Fruit fly (Drosophila melanogaster) whole organism, pupa: ENCODE results near the gene Prx2.

ENCODE experiments used
- CG10348 ChIP-seq: fragments of 200-800 bp; sonication (Bioruptor generic); IDR thresholded peaks from 2 replicates; pipeline ENCODE4 v1.3.6; 2022; ENCODE audit warnings: missing biosample characterization, missing genetic modification characterization
- CG12605 ChIP-seq: fragments of 200-800 bp; sonication (Bioruptor generic); IDR thresholded peaks from 2 replicates; pipeline ENCODE4 v1.3.6; 2022; ENCODE audit warnings: missing biosample characterization, missing genetic modification characterization
- CG13204 ChIP-seq: fragments of 200-800 bp; sonication (Bioruptor generic); optimal IDR thresholded peaks from 2 replicates; lab custom pipeline; 2018; ENCODE audit warnings: missing biosample characterization, mild to moderate bottlenecking, missing genetic modification characterization, moderate library complexity
- CG14655 ChIP-seq: fragments of 200-800 bp; sonication (Bioruptor generic); optimal IDR thresholded peaks from 3 replicates; lab custom pipeline; 2017; ENCODE audit warnings: mild to moderate bottlenecking, missing biosample characterization, missing genetic modification reagents, missing genetic modification characterization
- CG15710 ChIP-seq: fragments of 200-800 bp; sonication (Bioruptor generic); optimal IDR thresholded peaks from 2 replicates; lab custom pipeline; 2018; ENCODE audit warnings: missing biosample characterization, mild to moderate bottlenecking, missing genetic modification characterization, moderate library complexity
- CG17806 ChIP-seq: fragments of 200-800 bp; sonication (Bioruptor generic); optimal IDR thresholded peaks from 2 replicates; lab custom pipeline; 2018; ENCODE audit warnings: missing biosample characterization, mild to moderate bottlenecking, missing genetic modification characterization, moderate library complexity
- CG32121 ChIP-seq: fragments of 200-800 bp; sonication (Bioruptor generic); IDR thresholded peaks from 2 replicates; pipeline ENCODE4 v1.3.6; 2022; ENCODE audit warnings: missing biosample characterization, missing genetic modification characterization
- CG34367 ChIP-seq: fragments of 200-800 bp; sonication (Bioruptor generic); optimal IDR thresholded peaks from 2 replicates; lab custom pipeline; 2018; ENCODE audit warnings: missing biosample characterization, mild to moderate bottlenecking, missing genetic modification characterization
- CG4496 ChIP-seq: fragments of 200-800 bp; sonication (Bioruptor generic); IDR thresholded peaks from 3 replicates; pipeline ENCODE4 v1.3.6; 2022; ENCODE audit warnings: missing biosample characterization, missing genetic modification characterization
- CG8159 ChIP-seq: fragments of 200-800 bp; sonication (Bioruptor generic); optimal IDR thresholded peaks from 3 replicates; lab custom pipeline; 2018; ENCODE audit warnings: missing biosample characterization, mild to moderate bottlenecking, missing genetic modification characterization, moderate library complexity
- CG8301 ChIP-seq: fragments of 200-800 bp; sonication (Bioruptor generic); optimal IDR thresholded peaks from 2 replicates; lab custom pipeline; 2018; ENCODE audit warnings: missing biosample characterization, mild to moderate bottlenecking, missing genetic modification characterization
- CG9948 ChIP-seq: fragments of 200-800 bp; sonication (Bioruptor generic); optimal IDR thresholded peaks from 2 replicates; lab custom pipeline; 2018; ENCODE audit warnings: missing biosample characterization, mild to moderate bottlenecking, missing genetic modification characterization, moderate library complexity
- D1 ChIP-seq: fragments of 200-800 bp; sonication (Bioruptor generic); optimal IDR thresholded peaks from 2 replicates; lab custom pipeline; 2018; ENCODE audit warnings: missing biosample characterization, mild to moderate bottlenecking, missing genetic modification characterization, moderate library complexity
- EcR ChIP-seq: fragments of 200-800 bp; sonication (Bioruptor generic); optimal IDR thresholded peaks from 3 replicates; lab custom pipeline; 2019; ENCODE audit warnings: missing biosample characterization, missing genetic modification characterization, mild to moderate bottlenecking, moderate library complexity, missing genetic modification reagents
- Ets98B ChIP-seq: fragments of 200-800 bp; sonication (Bioruptor generic); IDR thresholded peaks from 2 replicates; pipeline ENCODE4 v1.3.6; 2022; ENCODE audit warnings: missing biosample characterization, missing genetic modification characterization
- Pif1A ChIP-seq: fragments of 200-800 bp; sonication (Bioruptor generic); optimal IDR thresholded peaks from 3 replicates; lab custom pipeline; 2016; ENCODE audit warnings: missing biosample characterization, missing genetic modification characterization
- Pif1B ChIP-seq: fragments of 200-800 bp; sonication (Bioruptor generic); optimal IDR thresholded peaks from 3 replicates; lab custom pipeline; 2016; ENCODE audit warnings: missing biosample characterization, missing genetic modification characterization
- Snoo ChIP-seq: fragments of 200-800 bp; sonication (Bioruptor generic); optimal IDR thresholded peaks from 3 replicates; lab custom pipeline; 2017; ENCODE audit warnings: missing biosample characterization, mild to moderate bottlenecking, missing genetic modification characterization, inconsistent platforms
- fd96Ca ChIP-seq: fragments of 200-800 bp; sonication (Bioruptor generic); IDR thresholded peaks from 3 replicates; pipeline ENCODE4 v1.3.6; 2022; ENCODE audit warnings: missing biosample characterization, missing genetic modification characterization
- gl ChIP-seq: fragments of 200-800 bp; sonication (Bioruptor generic); optimal IDR thresholded peaks from 2 replicates; lab custom pipeline; 2018; ENCODE audit warnings: missing biosample characterization, mild to moderate bottlenecking, missing genetic modification characterization
- rn ChIP-seq: fragments of 200-800 bp; sonication (Bioruptor generic); IDR thresholded peaks from 2 replicates; pipeline ENCODE4 v1.3.6; 2022; ENCODE audit warnings: missing biosample characterization, missing genetic modification characterization

The Prx2 gene

dm6 chrX:13283940-13284547 is 45.6 kb upstream of the Prx2 start:
- TF ChIP-seq D1 (tag; lab: Kevin White, UChicago) (peak; percentile 3), CG15710 (tag; lab: Kevin White, UChicago) (peak; percentile 38), EcR (GFP tag; lab: Kevin White, UChicago) (peak; percentile 39), CG14655 (GFP tag; lab: Kevin White, UChicago) (no peak), CG9948 (tag; lab: Kevin White, UChicago) (no peak), Pif1B (GFP tag; lab: Kevin White, UChicago) (no peak)

- TF ChIP-seq CG4496 (GFP tag; lab: Robert Waterston, UW), result 0 out of 3 replicates have a peak, but pooled peaks have one; percentile 47
- no peak for TF ChIP-seq Ets98B (GFP tag; lab: Robert Waterston, UW)
- TF ChIP-seq fd96Ca (GFP tag; lab: Robert Waterston, UW), result peak; percentile 56; the same call in 1 of the 3 replicates
- no peak for TF ChIP-seq Pif1A (GFP tag; lab: Kevin White, UChicago)
- peak; percentile 64; the same call in 1 of the 2 replicates for TF ChIP-seq CG12605 (GFP tag; lab: Robert Waterston, UW)
- TF ChIP-seq, all 21 proteins: peak for 3
Measured at dm6 chrX:13284548-13284974, 45.1 kb upstream of the Prx2 start.

dm6 chrX:13285001-13285748 is 44.4 kb upstream of the Prx2 start, which contains the start of the genes HDAC4 and CG15743:
Gene HDAC4, minus strand, starts transcription at chrX:13285632.
Gene CG15743, plus strand, starts transcription at chrX:13285707.
- no peak for TF ChIP-seq fd96Ca (GFP tag; lab: Robert Waterston, UW)
- no peak for TF ChIP-seq Pif1A (GFP tag; lab: Kevin White, UChicago)
- TF ChIP-seq CG12605 (GFP tag; lab: Robert Waterston, UW), result peak; percentile 48; the same call in 1 of the 2 replicates
- TF ChIP-seq CG17806 (tag; lab: Kevin White, UChicago), result no peak
- peak; percentile 10 for TF ChIP-seq CG34367
- peak; percentile 15 for TF ChIP-seq CG8159 (tag; lab: Kevin White, UChicago)

dm6 chrX:13285749-13286336 is 43.8 kb upstream of the Prx2 start:
- TF ChIP-seq Pif1B (GFP tag; lab: Kevin White, UChicago) (no peak), CG10348 (no peak), EcR (GFP tag; lab: Kevin White, UChicago) (no peak), CG15710 (tag; lab: Kevin White, UChicago) (no peak), CG8159 (tag; lab: Kevin White, UChicago) (no peak), CG32121 (no peak), gl (tag; lab: Kevin White, UChicago) (no peak), CG12605 (GFP tag; lab: Robert Waterston, UW) (no peak), CG13204 (GFP tag; lab: Kevin White, UChicago) (no peak), CG17806 (tag; lab: Kevin White, UChicago) (no peak), fd96Ca (GFP tag; lab: Robert Waterston, UW) (no peak), CG14655 (GFP tag; lab: Kevin White, UChicago) (no peak), rn (GFP tag; lab: Robert Waterston, UW) (no peak), Snoo (tag; lab: Kevin White, UChicago) (no peak), D1 (tag; lab: Kevin White, UChicago) (no peak), CG4496 (GFP tag; lab: Robert Waterston, UW) (no peak), Pif1A (GFP tag; lab: Kevin White, UChicago) (no peak), CG34367 (no peak), Ets98B (GFP tag; lab: Robert Waterston, UW) (no peak)

dm6 chrX:13287854-13288376 is 41.7 kb upstream of the Prx2 start, which contains the start of gene Remo:
Gene Remo, plus strand, starts transcription at chrX:13288051.
- TF ChIP-seq EcR (GFP tag; lab: Kevin White, UChicago) (peak; percentile 66), CG12605 (GFP tag; lab: Robert Waterston, UW) (no peak)

- TF ChIP-seq fd96Ca (GFP tag; lab: Robert Waterston, UW), result peak; percentile 45; the same call in 1 of the 3 replicates
- no peak for TF ChIP-seq CG14655 (GFP tag; lab: Kevin White, UChicago)
- TF ChIP-seq CG9948 (tag; lab: Kevin White, UChicago), result no peak
- TF ChIP-seq CG12605 (GFP tag; lab: Robert Waterston, UW), result no peak
- no peak for TF ChIP-seq rn (GFP tag; lab: Robert Waterston, UW)
- no peak for TF ChIP-seq Pif1A (GFP tag; lab: Kevin White, UChicago)
- no peak for TF ChIP-seq EcR (GFP tag; lab: Kevin White, UChicago)
- peak; percentile 63; the same call in 2 of the 3 replicates for TF ChIP-seq CG4496 (GFP tag; lab: Robert Waterston, UW)
- TF ChIP-seq CG13204 (GFP tag; lab: Kevin White, UChicago), result no peak
- no peak for TF ChIP-seq CG8159 (tag; lab: Kevin White, UChicago)
- TF ChIP-seq CG8301 (tag; lab: Kevin White, UChicago), result no peak
- TF ChIP-seq Pif1B (GFP tag; lab: Kevin White, UChicago), result no peak
- no peak for TF ChIP-seq D1 (tag; lab: Kevin White, UChicago)
- no peak for TF ChIP-seq CG17806 (tag; lab: Kevin White, UChicago)
- TF ChIP-seq Ets98B (GFP tag; lab: Robert Waterston, UW), result no peak
- peak; percentile 5 for TF ChIP-seq CG15710 (tag; lab: Kevin White, UChicago)
- TF ChIP-seq gl (tag; lab: Kevin White, UChicago), result no peak
- TF ChIP-seq CG10348, result no peak
- no peak for TF ChIP-seq CG32121
Measured at dm6 chrX:13296405-13297183, 33.0 kb upstream of the Prx2 start, which contains the start of gene CG1622. Gene CG1622, plus strand, starts transcription at chrX:13297082.
